Fruit fly (Drosophila melanogaster) whole organism, embryonic: ENCODE data around the gene CG18262.
A peak's percentile ranks its signal among the peaks of the same experiment; 100 is the strongest.

Experiments
- Antp ChIP-seq: fragments of 200-800 bp; sonication (Bioruptor generic); optimal IDR thresholded peaks from 3 replicates; lab custom pipeline; 2016; ENCODE audit warnings: missing biosample characterization, missing genetic modification characterization
- Asciz ChIP-seq: fragments of 200-800 bp; sonication (Bioruptor generic); optimal IDR thresholded peaks from 2 replicates; lab custom pipeline; 2017; ENCODE audit warnings: missing biosample characterization, mild to moderate bottlenecking, missing genetic modification characterization, missing genetic modification reagents
- B-H1 ChIP-seq: fragments of 200-800 bp; sonication (Bioruptor generic); IDR thresholded peaks from 3 replicates; pipeline ENCODE4 v1.3.6; 2022; ENCODE audit warnings: missing biosample characterization, missing genetic modification characterization
- B-H2 ChIP-seq: fragments of 200-800 bp; sonication (Bioruptor generic); optimal IDR thresholded peaks from 2 replicates; lab custom pipeline; 2018; ENCODE audit warnings: missing biosample characterization, mild to moderate bottlenecking, missing genetic modification characterization
- CG10543 ChIP-seq: fragments of 200-800 bp; sonication (Bioruptor generic); optimal IDR thresholded peaks from 3 replicates; lab custom pipeline; 2017; ENCODE audit warnings: missing biosample characterization, mild to moderate bottlenecking, missing genetic modification characterization, moderate library complexity
- CG11696 ChIP-seq: fragments of 200-800 bp; sonication (Bioruptor generic); IDR thresholded peaks from 2 replicates; pipeline ENCODE4 v1.3.6; 2022; ENCODE audit warnings: missing biosample characterization, missing genetic modification characterization
- CG12299 ChIP-seq: fragments of 200-800 bp; sonication (Bioruptor generic); optimal IDR thresholded peaks from 2 replicates; lab custom pipeline; 2018; ENCODE audit warnings: missing biosample characterization, mild to moderate bottlenecking, missing genetic modification characterization
- CG13287 ChIP-seq: fragments of 200-800 bp; sonication (Bioruptor generic); IDR thresholded peaks from 2 replicates; pipeline ENCODE4 v1.3.6; 2022; ENCODE audit warnings: missing biosample characterization, missing genetic modification characterization; ENCODE audit not compliant: partially characterized antibody
- CG13296 ChIP-seq: fragments of 200-800 bp; sonication (Bioruptor generic); optimal IDR thresholded peaks from 3 replicates; lab custom pipeline; 2018; ENCODE audit warnings: missing biosample characterization, mild to moderate bottlenecking, missing genetic modification characterization
- CG16815 ChIP-seq: fragments of 200-800 bp; sonication (Bioruptor generic); optimal IDR thresholded peaks from 3 replicates; lab custom pipeline; 2017; ENCODE audit warnings: missing biosample characterization, mild to moderate bottlenecking, missing genetic modification characterization
- CG17568 ChIP-seq: fragments of 200-800 bp; sonication (Bioruptor generic); optimal IDR thresholded peaks from 2 replicates; lab custom pipeline; 2018; ENCODE audit warnings: missing biosample characterization, mild to moderate bottlenecking, missing genetic modification characterization, moderate library complexity
- CG18476 ChIP-seq: fragments of 200-800 bp; sonication (Bioruptor generic); optimal IDR thresholded peaks from 2 replicates; lab custom pipeline; 2016; ENCODE audit warnings: missing biosample characterization, mild to moderate bottlenecking, missing genetic modification characterization
- CG30403 ChIP-seq: fragments of 200-800 bp; sonication (Bioruptor generic); optimal IDR thresholded peaks from 3 replicates; lab custom pipeline; 2016; ENCODE audit warnings: missing biosample characterization, missing genetic modification characterization
- CG31224 ChIP-seq: fragments of 200-800 bp; sonication (Bioruptor generic); IDR thresholded peaks from 2 replicates; pipeline ENCODE4 v1.3.6; 2022; ENCODE audit warnings: missing biosample characterization, missing genetic modification characterization
- CG34376 ChIP-seq: fragments of 200-800 bp; sonication (Bioruptor generic); optimal IDR thresholded peaks from 2 replicates; lab custom pipeline; 2018; ENCODE audit warnings: missing biosample characterization, mild to moderate bottlenecking, missing genetic modification characterization
- CG4820 ChIP-seq: fragments of 200-800 bp; sonication (Bioruptor generic); optimal IDR thresholded peaks from 3 replicates; lab custom pipeline; 2016; ENCODE audit warnings: missing biosample characterization, missing genetic modification characterization
- CG6654 ChIP-seq: fragments of 200-800 bp; sonication (Bioruptor generic); optimal IDR thresholded peaks from 2 replicates; lab custom pipeline; 2017; ENCODE audit warnings: missing biosample characterization, mild to moderate bottlenecking, missing genetic modification characterization
- CG6683 ChIP-seq: fragments of 200-800 bp; sonication (Bioruptor generic); optimal IDR thresholded peaks from 2 replicates; lab custom pipeline; 2017; ENCODE audit warnings: missing biosample characterization, mild to moderate bottlenecking, missing genetic modification characterization, missing genetic modification reagents
- CG6765 ChIP-seq: fragments of 200-800 bp; sonication (Bioruptor generic); optimal IDR thresholded peaks from 3 replicates; lab custom pipeline; 2017; ENCODE audit warnings: missing biosample characterization, mild to moderate bottlenecking, missing genetic modification characterization
- CG7745 ChIP-seq: fragments of 200-800 bp; sonication (Bioruptor generic); optimal IDR thresholded peaks from 2 replicates; lab custom pipeline; 2018; ENCODE audit warnings: missing biosample characterization, mild to moderate bottlenecking, missing genetic modification characterization, moderate library complexity
- CG9609 ChIP-seq: fragments of 200-800 bp; sonication (Bioruptor generic); optimal IDR thresholded peaks from 3 replicates; lab custom pipeline; 2016; ENCODE audit warnings: missing biosample characterization, missing genetic modification characterization
- CoRest ChIP-seq: fragments of 200-800 bp; sonication (Bioruptor generic); optimal IDR thresholded peaks from 3 replicates; lab custom pipeline; 2018; ENCODE audit warnings: missing biosample characterization, mild to moderate bottlenecking, missing genetic modification characterization, moderate library complexity
- HLH3B ChIP-seq: fragments of 200-800 bp; sonication (Bioruptor generic); IDR thresholded peaks from 2 replicates; pipeline ENCODE4 v1.3.6; 2022; ENCODE audit warnings: missing biosample characterization, missing genetic modification characterization
- MESR4 ChIP-seq: fragments of 200-800 bp; sonication (Bioruptor generic); optimal IDR thresholded peaks from 2 replicates; lab custom pipeline; 2018; ENCODE audit warnings: missing biosample characterization, mild to moderate bottlenecking, missing genetic modification characterization, moderate library complexity
- NK7.1 ChIP-seq: fragments of 200-800 bp; sonication (Bioruptor generic); optimal IDR thresholded peaks from 3 replicates; lab custom pipeline; 2016; ENCODE audit warnings: missing biosample characterization, missing genetic modification characterization
- Opbp ChIP-seq: fragments of 200-800 bp; sonication (Bioruptor generic); IDR thresholded peaks from 3 replicates; pipeline ENCODE4 v1.3.6; 2022; ENCODE audit warnings: missing biosample characterization, missing genetic modification characterization; ENCODE audit not compliant: partially characterized antibody
- PHDP ChIP-seq: fragments of 200-800 bp; sonication (Bioruptor generic); optimal IDR thresholded peaks from 3 replicates; lab custom pipeline; 2018; ENCODE audit warnings: missing biosample characterization, mild to moderate bottlenecking, missing genetic modification characterization, moderate library complexity
- Pdp1 ChIP-seq, 2 experiments: fragments of 200-800 bp; sonication (Bioruptor generic); optimal IDR thresholded peaks; 3 replicates each; lab custom pipeline; 2016; ENCODE audit warnings: missing biosample characterization in 2 of 2, missing genetic modification characterization in 2 of 2, mild to moderate bottlenecking in 1 of 2, moderate library complexity in 1 of 2
- ase ChIP-seq: fragments of 200-800 bp; sonication (Bioruptor generic); IDR thresholded peaks from 3 replicates; pipeline ENCODE4 v1.3.6; 2022; ENCODE audit warnings: missing biosample characterization, missing genetic modification characterization
- ash1 ChIP-seq: fragments of 200-800 bp; sonication (Bioruptor generic); optimal IDR thresholded peaks from 2 replicates; lab custom pipeline; 2018; ENCODE audit warnings: missing biosample characterization, mild to moderate bottlenecking, missing genetic modification characterization
- caup ChIP-seq: fragments of 200-800 bp; sonication (Bioruptor generic); optimal IDR thresholded peaks from 3 replicates; lab custom pipeline; 2017; ENCODE audit warnings: missing biosample characterization, mild to moderate bottlenecking, missing genetic modification characterization, moderate library complexity; ENCODE audit not compliant: severe bottlenecking
- chn ChIP-seq: fragments of 200-800 bp; sonication (Bioruptor generic); optimal IDR thresholded peaks from 2 replicates; lab custom pipeline; 2016; ENCODE audit warnings: missing biosample characterization, missing genetic modification characterization
- crp ChIP-seq, 2 experiments: fragments of 200-800 bp; sonication (Bioruptor generic); optimal IDR thresholded peaks; 2 replicates in 1 of 2; 3 replicates in 1 of 2; lab custom pipeline; 2017; ENCODE audit warnings: missing biosample characterization in 2 of 2, missing genetic modification characterization in 2 of 2, mild to moderate bottlenecking in 1 of 2, moderate library complexity in 1 of 2
- exex ChIP-seq: fragments of 200-800 bp; sonication (Bioruptor generic); optimal IDR thresholded peaks from 4 replicates; lab custom pipeline; 2018; ENCODE audit warnings: missing biosample characterization, mild to moderate bottlenecking, missing genetic modification characterization, moderate library complexity
- fd3F ChIP-seq: fragments of 200-800 bp; sonication (Bioruptor generic); optimal IDR thresholded peaks from 2 replicates; lab custom pipeline; 2018; ENCODE audit warnings: missing biosample characterization, mild to moderate bottlenecking, missing genetic modification characterization, moderate library complexity
- fd64A ChIP-seq: fragments of 200-800 bp; sonication (Bioruptor generic); optimal IDR thresholded peaks from 3 replicates; lab custom pipeline; 2018; ENCODE audit warnings: missing biosample characterization, mild to moderate bottlenecking, missing genetic modification characterization
- hkb ChIP-seq, 2 experiments: fragments of 200-800 bp in 1 of 2; fragments of >200 bp in 1 of 2; sonication (Bioruptor generic) in 1 of 2; IDR thresholded peaks in 1 of 2; optimal IDR thresholded peaks in 1 of 2; 2 replicates each; pipeline versions ENCODE4 v1.3.6 to Lab custom; 2017 to 2022; ENCODE audit warnings: missing biosample characterization in 1 of 2, missing genetic modification characterization in 1 of 2
- lab ChIP-seq: fragments of 200-800 bp; sonication (Bioruptor generic); optimal IDR thresholded peaks from 3 replicates; lab custom pipeline; 2017; ENCODE audit warnings: missing biosample characterization, missing genetic modification characterization, mild to moderate bottlenecking, moderate library complexity, missing genetic modification reagents
- mirr ChIP-seq: fragments of 200-800 bp; sonication (Bioruptor generic); optimal IDR thresholded peaks from 3 replicates; lab custom pipeline; 2018; ENCODE audit warnings: missing biosample characterization, mild to moderate bottlenecking, missing genetic modification characterization
- sd ChIP-seq: fragments of 200-800 bp; sonication (Bioruptor generic); optimal IDR thresholded peaks from 3 replicates; lab custom pipeline; 2018; ENCODE audit warnings: missing biosample characterization, mild to moderate bottlenecking, missing genetic modification characterization, moderate library complexity
- sens ChIP-seq: fragments of 200-800 bp; sonication (Bioruptor generic); peaks from one replicate; lab custom pipeline; 2016; ENCODE audit warnings: missing biosample characterization, missing genetic modification characterization
- stc ChIP-seq: fragments of 200-800 bp; sonication (Bioruptor generic); IDR thresholded peaks from 2 replicates; pipeline ENCODE4 v1.3.6; 2022; ENCODE audit warnings: missing biosample characterization, missing genetic modification characterization
- sug ChIP-seq: fragments of 200-800 bp; optimal IDR thresholded peaks from 2 replicates; lab custom pipeline; 2019; ENCODE audit warnings: missing biosample characterization, mild to moderate bottlenecking, missing genetic modification characterization, moderate library complexity
- tgo ChIP-seq: fragments of 200-800 bp; sonication (Bioruptor generic); IDR thresholded peaks from 3 replicates; pipeline ENCODE4 v1.3.6; 2022; ENCODE audit warnings: missing biosample characterization, missing genetic modification characterization

CG18262 gene

DNA sequence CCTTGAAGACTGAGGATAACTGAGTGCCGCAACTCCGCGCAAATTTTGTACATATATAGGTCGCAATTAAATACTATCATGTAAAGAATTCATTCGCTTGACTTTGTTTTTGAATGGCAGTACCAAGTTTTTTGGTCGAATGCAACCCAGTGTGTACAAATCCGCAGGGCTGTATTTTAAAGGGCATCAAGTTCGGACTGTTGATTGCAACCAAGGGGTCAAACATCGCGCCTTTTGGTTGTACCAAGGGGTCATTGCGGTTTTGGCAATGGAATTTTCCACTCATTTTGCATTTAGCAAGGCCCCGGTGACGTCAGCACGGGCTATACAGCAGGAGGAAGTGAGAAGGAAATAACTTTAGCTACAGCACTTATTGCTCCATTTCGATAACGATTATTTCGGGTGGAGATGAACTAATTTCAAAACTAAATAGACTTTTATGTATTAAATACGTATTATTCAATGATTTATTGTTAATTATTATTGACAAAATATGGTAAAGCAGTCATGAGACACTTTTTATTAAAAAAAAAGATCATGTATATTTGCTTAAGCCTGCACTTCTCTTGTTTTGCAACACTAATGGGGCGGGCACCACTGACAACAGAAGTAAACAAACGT lies 20.9 kb upstream of the CG18262 start, which contains the start of gene CG10958 (continued):
- TF ChIP-seq crp (GFP tag; optimal IDR thresholded peaks at IDR 0.05; lab: Kevin White, UChicago), result peak in 1 of 2 experiments; percentile 23
- TF ChIP-seq B-H2 (GFP tag; lab: Kevin White, UChicago), result no peak
- TF ChIP-seq CG12299 (tag; lab: Kevin White, UChicago), result peak; percentile 46
- TF ChIP-seq CG9609 (GFP tag; lab: Kevin White, UChicago), result peak; percentile 4
- TF ChIP-seq Opbp (GFP tag; lab: Robert Waterston, UW), result no peak
- peak; percentile 70 for TF ChIP-seq CG30403 (GFP tag; lab: Kevin White, UChicago)
- TF ChIP-seq Pdp1 (GFP tag; optimal IDR thresholded peaks at IDR 0.05; lab: Kevin White, UChicago), result peak; percentile 40 to 42
- TF ChIP-seq chn (GFP tag; lab: Kevin White, UChicago), result peak; percentile 26
- TF ChIP-seq CG11696 (GFP tag; lab: Robert Waterston, UW), result no peak
- no peak for TF ChIP-seq Asciz
- TF ChIP-seq caup (GFP tag; lab: Kevin White, UChicago), result peak; percentile 56
- TF ChIP-seq CG7745 (tag; lab: Kevin White, UChicago), result no peak
- TF ChIP-seq CG13296 (GFP tag; lab: Kevin White, UChicago), result peak; percentile 61
- no peak for TF ChIP-seq hkb (optimal IDR thresholded peaks at IDR 0.05; lab: Kevin White, UChicago)
- TF ChIP-seq hkb (GFP tag; IDR thresholded peaks at IDR 0.05; lab: Robert Waterston, UW), result peak; percentile 71
- no peak for TF ChIP-seq CG17568 (GFP tag; lab: Kevin White, UChicago)
- no peak for TF ChIP-seq NK7.1
- peak; percentile 50 for TF ChIP-seq fd3F (GFP tag; lab: Kevin White, UChicago)
- TF ChIP-seq stc (GFP tag; lab: Robert Waterston, UW), result no peak
- peak; percentile 9 for TF ChIP-seq Antp
- TF ChIP-seq tgo (GFP tag; lab: Robert Waterston, UW), result peak; percentile 64
- peak; percentile 68 for TF ChIP-seq MESR4
- peak; percentile 13 for TF ChIP-seq CG16815
- peak; percentile 32 for TF ChIP-seq CG18476 (GFP tag; lab: Kevin White, UChicago)
- TF ChIP-seq HLH3B (GFP tag; lab: Robert Waterston, UW), result 0 out of 2 replicates have a peak, but pooled peaks have one; percentile 22
- no peak for TF ChIP-seq CG6654
- TF ChIP-seq CoRest (tag; lab: Kevin White, UChicago), result peak; percentile 37
- TF ChIP-seq ash1 (GFP tag; lab: Kevin White, UChicago), result no peak
- TF ChIP-seq CG6683 (GFP tag; lab: Kevin White, UChicago), result peak; percentile 30
- no peak for TF ChIP-seq fd64A
- TF ChIP-seq CG13287 (GFP tag; lab: Robert Waterston, UW), result peak; percentile 51
- no peak for TF ChIP-seq CG6765 (GFP tag; lab: Kevin White, UChicago)
- TF ChIP-seq CG31224 (GFP tag; lab: Robert Waterston, UW), result no peak
- TF ChIP-seq ase, result 0 out of 3 replicates have a peak, but pooled peaks have one; percentile 32
- peak; percentile 53 for TF ChIP-seq CG4820 (GFP tag; lab: Kevin White, UChicago)
- peak; percentile 36 for TF ChIP-seq sd (tag; lab: Kevin White, UChicago)

DNA sequence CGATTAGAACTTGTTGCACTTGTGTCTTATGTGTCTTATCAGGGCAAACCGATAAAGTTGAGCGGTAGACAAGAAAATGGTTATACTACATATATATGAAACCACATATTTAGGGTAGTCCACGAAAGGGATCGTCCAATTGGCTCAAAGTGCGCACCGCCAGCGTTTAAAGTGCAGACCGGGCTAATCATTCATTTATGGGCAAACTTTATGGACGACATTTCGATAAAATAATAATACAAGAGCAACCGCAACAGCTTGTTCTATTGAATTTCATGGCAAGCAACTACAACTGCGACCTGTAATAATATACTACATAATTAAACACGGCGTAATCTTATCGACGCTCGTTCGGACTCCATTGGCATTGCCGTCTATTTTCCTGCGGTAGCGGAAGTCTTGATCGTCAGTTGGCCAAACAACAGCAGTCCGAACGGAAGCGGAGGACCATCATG lies 17.3 kb upstream of the CG18262 start, which contains the start of the genes cyr and CG2120:
Gene cyr, minus strand, starts transcription at position 294 of the 455 bp plus-strand sequence.
Gene CG2120, plus strand, starts transcription at position 405 of the 455 bp plus-strand sequence.
- TF ChIP-seq CG34376 (GFP tag; lab: Kevin White, UChicago) (peak; percentile 56), mirr (GFP tag; lab: Kevin White, UChicago) (peak; percentile 17), CG10543 (GFP tag; lab: Kevin White, UChicago) (peak; percentile 14), PHDP (tag; lab: Kevin White, UChicago) (no peak), sens (GFP tag; lab: Kevin White, UChicago) (peak; percentile 13), lab (GFP tag; lab: Kevin White, UChicago) (peak; percentile 10), B-H1 (GFP tag; lab: Robert Waterston, UW) (no peak), sug (peak; percentile 68), CG30403 (GFP tag; lab: Kevin White, UChicago) (no peak), exex (tag; lab: Kevin White, UChicago) (peak; percentile 74)
